Worm (Caenorhabditis elegans) whole organism, young adult: ENCODE data around the gene Y54G2A.11.

Experiments used
- B0035.1 ChIP-seq: sonication (generic microtip); optimal IDR thresholded peaks from 2 replicates; lab custom pipeline; 2016; ENCODE audit warnings: missing genetic modification characterization, mild to moderate bottlenecking, missing compliant biosample characterization, missing genotype, missing genetic modification reagents
- B0336.3 ChIP-seq: fragments of 200-800 bp; sonication (Bioruptor generic); IDR thresholded peaks from 2 replicates; pipeline ENCODE4 v1.3.6; 2022; ENCODE audit warnings: missing genetic modification characterization, missing compliant biosample characterization
- C06A6.2 ChIP-seq: fragments of 200-800 bp; sonication (Bioruptor generic); conservative IDR thresholded peaks from 2 replicates; pipeline ENCODE4 v1.3.6; 2022; ENCODE audit warnings: missing genetic modification characterization, missing compliant biosample characterization
- F23B12.7 ChIP-seq: sonication (generic microtip); optimal IDR thresholded peaks from 2 replicates; lab custom pipeline; 2017; ENCODE audit warnings: missing genetic modification characterization, mild to moderate bottlenecking, missing compliant biosample characterization, antibody characterized with exemption, moderate library complexity; ENCODE audit not compliant: insufficient read depth
- T07F8.4 ChIP-seq: sonication (generic microtip); optimal IDR thresholded peaks from 2 replicates; lab custom pipeline; 2016; ENCODE audit warnings: mild to moderate bottlenecking, missing genetic modification characterization, moderate library complexity, missing compliant biosample characterization
- Y53G8AR.9 ChIP-seq: fragments of 200-800 bp; sonication (Bioruptor generic); conservative IDR thresholded peaks from 2 replicates; pipeline ENCODE4 v1.3.6; 2022; ENCODE audit warnings: missing genetic modification reagents, missing genetic modification characterization, missing compliant biosample characterization
- Y67H2A.10 ChIP-seq: fragments of 200-800 bp; sonication (Bioruptor generic); conservative IDR thresholded peaks from 2 replicates; pipeline ENCODE4 v1.3.6; 2022; ENCODE audit warnings: missing genetic modification reagents, missing genetic modification characterization, missing compliant biosample characterization
- Y95B8A.8 ChIP-seq: fragments of 200-800 bp; sonication (Bioruptor generic); IDR thresholded peaks from 2 replicates; pipeline ENCODE4 v1.3.6; 2022; ENCODE audit warnings: missing genetic modification reagents, missing genetic modification characterization, missing compliant biosample characterization
- ama-1 ChIP-seq, 3 experiments: fragments of 150-350 bp in 1 of 3; sonication (generic microtip) in 2 of 3; optimal IDR thresholded peaks; 2 replicates each; lab custom pipeline; 2014 to 2018; ENCODE audit warnings: missing biosample characterization in 2 of 3, missing genetic modification characterization in 2 of 3, missing genetic modification reagents in 2 of 3
- cebp-1 ChIP-seq, 2 experiments: fragments of 200-800 bp in 1 of 2; sonication (Bioruptor generic) in 1 of 2; sonication (generic microtip) in 1 of 2; IDR thresholded peaks in 1 of 2; optimal IDR thresholded peaks in 1 of 2; 2 replicates each; pipeline versions ENCODE4 v1.3.6 to Lab custom; 2017 to 2022; ENCODE audit warnings: missing compliant biosample characterization in 2 of 2, missing genetic modification characterization in 2 of 2, mild to moderate bottlenecking in 1 of 2, missing genetic modification reagents in 1 of 2, moderate library complexity in 1 of 2
- ceh-100 ChIP-seq: fragments of 200-800 bp; sonication (Bioruptor generic); IDR thresholded peaks from 2 replicates; pipeline ENCODE4 v1.3.6; 2022; ENCODE audit warnings: missing genetic modification reagents, missing genetic modification characterization, missing compliant biosample characterization
- ceh-27 ChIP-seq: fragments of 200-800 bp; sonication (Bioruptor generic); optimal IDR thresholded peaks from 2 replicates; lab custom pipeline; 2018; ENCODE audit warnings: mild to moderate bottlenecking, missing genetic modification characterization, moderate library complexity, missing compliant biosample characterization
- ceh-58 ChIP-seq: fragments of 200-800 bp; sonication (Bioruptor generic); IDR thresholded peaks from 2 replicates; pipeline ENCODE4 v1.3.6; 2022; ENCODE audit warnings: missing genetic modification characterization, missing compliant biosample characterization
- ceh-91 ChIP-seq: fragments of 200-800 bp; sonication (Bioruptor generic); IDR thresholded peaks from 2 replicates; pipeline ENCODE4 v1.3.6; 2022; ENCODE audit warnings: missing genetic modification reagents, missing genetic modification characterization, missing compliant biosample characterization
- chd-7 ChIP-seq: sonication (generic microtip); optimal IDR thresholded peaks from 2 replicates; lab custom pipeline; 2016; ENCODE audit warnings: mild to moderate bottlenecking, missing genetic modification characterization, moderate library complexity, missing compliant biosample characterization
- egrh-3 ChIP-seq: fragments of 200-800 bp; sonication (Bioruptor generic); IDR thresholded peaks from 2 replicates; pipeline ENCODE4 v1.3.6; 2022; ENCODE audit warnings: missing genetic modification reagents, missing genetic modification characterization, missing compliant biosample characterization
- ekl-4 ChIP-seq: fragments of 200-800 bp; sonication (Bioruptor generic); IDR thresholded peaks from 2 replicates; pipeline ENCODE4 v1.3.6; 2022; ENCODE audit warnings: missing genetic modification reagents, missing genetic modification characterization, missing compliant biosample characterization
- gei-17 ChIP-seq: fragments of 200-800 bp; sonication (Bioruptor generic); optimal IDR thresholded peaks from 2 replicates; lab custom pipeline; 2018; ENCODE audit warnings: mild to moderate bottlenecking, missing genetic modification characterization, missing compliant biosample characterization
- hmg-1.2 ChIP-seq: fragments of 200-800 bp; sonication (Bioruptor generic); IDR thresholded peaks from 2 replicates; pipeline ENCODE4 v1.3.6; 2022; ENCODE audit warnings: missing genetic modification reagents, missing genetic modification characterization, missing compliant biosample characterization
- hrde-1 ChIP-seq: sonication (generic microtip); optimal IDR thresholded peaks from 2 replicates; lab custom pipeline; 2016; ENCODE audit warnings: missing genetic modification characterization, mild to moderate bottlenecking, missing compliant biosample characterization, moderate library complexity, missing genotype, missing genetic modification reagents, borderline replicate concordance
- let-526 ChIP-seq: fragments of 200-800 bp; sonication (Bioruptor generic); IDR thresholded peaks from 2 replicates; pipeline ENCODE4 v1.3.6; 2022; ENCODE audit warnings: missing genetic modification reagents, missing genetic modification characterization, missing compliant biosample characterization
- let-607 ChIP-seq, 2 experiments: fragments of 200-800 bp in 1 of 2; sonication (Bioruptor generic) in 1 of 2; sonication (generic microtip) in 1 of 2; optimal IDR thresholded peaks; 2 replicates each; lab custom pipeline; 2016 to 2018; ENCODE audit warnings: mild to moderate bottlenecking in 2 of 2, missing compliant biosample characterization in 2 of 2, missing genetic modification characterization in 2 of 2, moderate library complexity in 2 of 2, missing genotype in 1 of 2
- lin-26 ChIP-seq: fragments of 200-800 bp; sonication (Bioruptor generic); IDR thresholded peaks from 2 replicates; pipeline ENCODE4 v1.3.6; 2022; ENCODE audit warnings: missing genetic modification reagents, missing genetic modification characterization, missing compliant biosample characterization
- lin-35 ChIP-seq, 3 experiments: fragments of 150-350 bp in 2 of 3; sonication (generic microtip) in 1 of 3; optimal IDR thresholded peaks; 2 replicates each; lab custom pipeline; 2014 to 2018; ENCODE audit warnings: missing biosample characterization in 3 of 3, missing genetic modification characterization in 3 of 3, missing genetic modification reagents in 3 of 3
- mcd-1 ChIP-seq: fragments of 200-800 bp; sonication (Bioruptor generic); IDR thresholded peaks from 2 replicates; pipeline ENCODE4 v1.3.6; 2022; ENCODE audit warnings: missing genetic modification reagents, missing genetic modification characterization, missing compliant biosample characterization
- nfyb-1 ChIP-seq: fragments of 200-800 bp; sonication (Bioruptor generic); IDR thresholded peaks from 2 replicates; pipeline ENCODE4 v1.3.6; 2022; ENCODE audit warnings: missing genetic modification reagents, missing genetic modification characterization, missing compliant biosample characterization
- nhr-90 ChIP-seq: sonication (generic microtip); optimal IDR thresholded peaks from 2 replicates; lab custom pipeline; 2016; ENCODE audit warnings: missing genotype, mild to moderate bottlenecking, missing genetic modification characterization, missing compliant biosample characterization
- pbrm-1 ChIP-seq: fragments of 200-800 bp; sonication (Bioruptor generic); IDR thresholded peaks from 2 replicates; pipeline ENCODE4 v1.3.6; 2022; ENCODE audit warnings: missing genetic modification reagents, missing genetic modification characterization, missing compliant biosample characterization
- pha-4 ChIP-seq: fragments of 150-350 bp; sonication (generic microtip); optimal IDR thresholded peaks from 2 replicates; lab custom pipeline; 2014; ENCODE audit warnings: missing biosample characterization, missing genetic modification reagents, missing genetic modification characterization
- snpc-3.4 ChIP-seq: sonication (generic microtip); optimal IDR thresholded peaks from 2 replicates; lab custom pipeline; 2017; ENCODE audit warnings: missing genetic modification characterization, mild to moderate bottlenecking, missing compliant biosample characterization, antibody characterized with exemption, moderate library complexity, missing genotype, missing genetic modification reagents
- somi-1 ChIP-seq: fragments of 200-800 bp; sonication (Bioruptor generic); optimal IDR thresholded peaks from 2 replicates; lab custom pipeline; 2018; ENCODE audit warnings: mild to moderate bottlenecking, missing genetic modification characterization, missing compliant biosample characterization
- xnd-1 ChIP-seq: sonication (generic microtip); optimal IDR thresholded peaks from 2 replicates; lab custom pipeline; 2016; ENCODE audit warnings: missing genotype, missing genetic modification reagents, missing genetic modification characterization, missing compliant biosample characterization
- zfh-2 ChIP-seq: fragments of 200-800 bp; sonication (Bioruptor generic); conservative IDR thresholded peaks from 2 replicates; pipeline ENCODE4 v1.3.6; 2022; ENCODE audit warnings: missing genetic modification reagents, missing genetic modification characterization, missing compliant biosample characterization
- zim-3 ChIP-seq: sonication (generic microtip); optimal IDR thresholded peaks from 2 replicates; lab custom pipeline; 2017; ENCODE audit warnings: mild to moderate bottlenecking, missing genetic modification characterization, moderate library complexity, missing compliant biosample characterization
- ztf-18 ChIP-seq: sonication (generic microtip); optimal IDR thresholded peaks from 2 replicates; lab custom pipeline; 2016; ENCODE audit warnings: missing genotype, mild to moderate bottlenecking, missing genetic modification characterization, missing compliant biosample characterization
- ztf-22 ChIP-seq: fragments of 200-800 bp; sonication (Bioruptor generic); optimal IDR thresholded peaks from 2 replicates; lab custom pipeline; 2018; ENCODE audit warnings: mild to moderate bottlenecking, missing genetic modification characterization, moderate library complexity, missing compliant biosample characterization
- ztf-25 ChIP-seq: fragments of 200-800 bp; sonication (Bioruptor generic); IDR thresholded peaks from 2 replicates; pipeline ENCODE4 v1.3.6; 2022; ENCODE audit warnings: missing genetic modification reagents, missing genetic modification characterization, missing compliant biosample characterization
- ztf-26 ChIP-seq: sonication (generic microtip); optimal IDR thresholded peaks from 2 replicates; lab custom pipeline; 2017; ENCODE audit warnings: missing genetic modification characterization, missing compliant biosample characterization

Y54G2A.11 gene

DNA sequence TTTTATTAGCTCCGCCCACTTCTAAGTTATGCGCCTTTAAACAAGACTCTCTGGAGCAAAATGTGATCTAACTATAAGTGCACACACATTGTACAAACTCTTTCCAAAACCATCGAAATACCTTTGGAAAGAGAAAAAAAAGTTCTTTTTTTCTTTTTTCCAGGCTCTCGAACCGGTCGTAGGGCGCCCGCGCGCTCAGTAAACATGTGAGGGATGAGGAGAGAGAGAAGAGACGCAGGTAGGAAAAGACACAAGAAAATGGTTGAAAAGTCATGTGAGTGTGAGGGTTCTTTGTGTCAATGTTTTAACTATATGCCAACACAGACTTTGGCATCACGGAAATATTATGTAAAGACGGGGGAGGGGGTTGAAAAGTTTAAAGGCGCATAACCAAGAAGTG is 2.9 kb upstream of the Y54G2A.11 start (continued):
- TF ChIP-seq somi-1 (GFP tag; lab: Kevin White, UChicago) = peak; percentile 20
- TF ChIP-seq C06A6.2 = peak; percentile 78; the same call in 1 of the 2 replicates
- TF ChIP-seq ztf-18 = peak; percentile 22
- TF ChIP-seq snpc-3.4 = no peak
- TF ChIP-seq nfyb-1 (GFP tag; lab: Robert Waterston, UW) = peak; percentile 54; the same call in 1 of the 2 replicates
- TF ChIP-seq cebp-1 (GFP tag; IDR thresholded peaks at IDR 0.05; lab: Robert Waterston, UW) = no peak
- peak; percentile 77 for TF ChIP-seq cebp-1 (tag; optimal IDR thresholded peaks at IDR 0.05; lab: Kevin White, UChicago)
- peak; percentile 60; the same call in 1 of the 2 replicates for TF ChIP-seq zfh-2 (GFP tag; lab: Robert Waterston, UW)
- TF ChIP-seq lin-35 (GFP tag; optimal IDR thresholded peaks at IDR 0.05; lab: Kevin White, UChicago) = peak in 1 of 3 experiments; percentile 28
- peak; percentile 72 for TF ChIP-seq pbrm-1 (GFP tag; lab: Robert Waterston, UW)
- peak; percentile 60 for TF ChIP-seq ama-1 (optimal IDR thresholded peaks at IDR 0.05; lab: Kevin White, UChicago)
- no peak for TF ChIP-seq ama-1 (GFP tag; optimal IDR thresholded peaks at IDR 0.05; lab: Kevin White, UChicago)
- peak; percentile 61; the same call in 1 of the 2 replicates for TF ChIP-seq Y53G8AR.9 (GFP tag; lab: Robert Waterston, UW)
- TF ChIP-seq Y95B8A.8 (GFP tag; lab: Robert Waterston, UW) = 0 out of 2 replicates have a peak, but pooled peaks have one; percentile 25
- no peak for TF ChIP-seq ceh-58 (GFP tag; lab: Robert Waterston, UW)
- no peak for TF ChIP-seq xnd-1 (tag; lab: Kevin White, UChicago)
- peak; percentile 85; the same call in 1 of the 2 replicates for TF ChIP-seq let-526 (GFP tag; lab: Robert Waterston, UW)
- TF ChIP-seq let-607 (tag; optimal IDR thresholded peaks at IDR 0.05; lab: Kevin White, UChicago) = peak in 1 of 2 experiments; percentile 25
- TF ChIP-seq ztf-26 (tag; lab: Kevin White, UChicago) = peak; percentile 41
- TF ChIP-seq ceh-100 = no peak
- peak; percentile 55; the same call in 1 of the 2 replicates for TF ChIP-seq mcd-1 (GFP tag; lab: Robert Waterston, UW)
- peak; percentile 6 for TF ChIP-seq gei-17
- no peak for TF ChIP-seq ztf-22 (GFP tag; lab: Kevin White, UChicago)
- TF ChIP-seq ekl-4 (GFP tag; lab: Robert Waterston, UW) = peak; percentile 83

- TF ChIP-seq ama-1 (optimal IDR thresholded peaks at IDR 0.05; lab: Kevin White, UChicago) = peak; percentile 30
- TF ChIP-seq ama-1 (GFP tag; optimal IDR thresholded peaks at IDR 0.05; lab: Kevin White, UChicago) = no peak
- 0 out of 2 replicates have a peak, but pooled peaks have one; percentile 7 for TF ChIP-seq nfyb-1 (GFP tag; lab: Robert Waterston, UW)
- no peak for TF ChIP-seq T07F8.4 (tag; lab: Kevin White, UChicago)
Observed at ce11 chrIV:2773382-2773979, 1.9 kb upstream of the Y54G2A.11 start.

DNA sequence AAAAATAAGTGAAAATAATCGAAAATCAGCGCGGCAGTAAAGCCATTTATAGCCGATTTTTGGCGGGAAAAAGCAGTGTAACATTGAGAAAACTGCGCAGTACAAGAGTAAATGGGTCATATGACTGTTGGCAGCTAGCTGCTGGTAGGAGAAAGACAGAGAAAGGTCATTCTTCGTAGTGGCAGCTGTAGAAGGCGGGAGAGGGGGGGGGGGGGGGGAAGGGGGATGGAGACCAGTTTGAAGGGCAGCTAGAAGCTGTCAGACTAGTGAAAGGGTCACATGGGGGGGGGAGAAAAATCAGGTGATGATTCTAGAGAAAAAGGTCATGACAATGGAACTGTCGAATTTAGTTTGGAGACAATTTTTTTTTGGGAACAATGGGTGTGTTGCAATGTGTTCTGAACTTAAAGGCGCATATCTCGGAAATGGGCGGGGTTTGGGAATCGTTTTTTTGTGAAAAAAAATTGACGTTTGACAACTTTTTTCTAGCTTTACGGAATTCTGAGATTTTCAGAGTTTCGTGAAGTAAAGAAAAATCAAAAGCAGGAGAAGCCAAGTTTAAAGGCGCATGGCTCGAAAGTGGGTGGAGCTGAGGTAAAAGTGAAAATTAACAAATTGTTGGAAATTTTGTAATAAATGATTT is 738 bp upstream of the Y54G2A.11 start:
- peak; percentile 40 for TF ChIP-seq chd-7 (tag; lab: Kevin White, UChicago)
- TF ChIP-seq ztf-26 (tag; lab: Kevin White, UChicago) = peak; percentile 84
- no peak for TF ChIP-seq nhr-90 (tag; lab: Kevin White, UChicago)
- no peak for TF ChIP-seq hmg-1.2 (GFP tag; lab: Robert Waterston, UW)
- no peak for TF ChIP-seq Y67H2A.10 (GFP tag; lab: Robert Waterston, UW)
- TF ChIP-seq B0336.3 = peak; percentile 51; the same call in 1 of the 2 replicates
- no peak for TF ChIP-seq pha-4 (tag; lab: Kevin White, UChicago)
- TF ChIP-seq somi-1 (GFP tag; lab: Kevin White, UChicago) = peak; percentile 34
- no peak for TF ChIP-seq F23B12.7
- TF ChIP-seq ceh-91 (GFP tag; lab: Robert Waterston, UW) = no peak
- no peak for TF ChIP-seq ekl-4 (GFP tag; lab: Robert Waterston, UW)
- TF ChIP-seq zim-3 (tag; lab: Kevin White, UChicago) = peak; percentile 48
- peak; percentile 55 for TF ChIP-seq ceh-27 (GFP tag; lab: Kevin White, UChicago)
- no peak for TF ChIP-seq cebp-1 (GFP tag; IDR thresholded peaks at IDR 0.05; lab: Robert Waterston, UW)
- TF ChIP-seq cebp-1 (tag; optimal IDR thresholded peaks at IDR 0.05; lab: Kevin White, UChicago) = peak; percentile 48
- no peak for TF ChIP-seq B0035.1 (tag; lab: Kevin White, UChicago)
- TF ChIP-seq egrh-3 (GFP tag; lab: Robert Waterston, UW) = peak; percentile 73; the same call in 1 of the 2 replicates
- TF ChIP-seq hrde-1 (tag; lab: Kevin White, UChicago) = no peak
- TF ChIP-seq zfh-2 (GFP tag; lab: Robert Waterston, UW) = peak; percentile 82
- TF ChIP-seq ztf-25 (GFP tag; lab: Robert Waterston, UW) = no peak
- TF ChIP-seq lin-26 (GFP tag; lab: Robert Waterston, UW) = no peak
